Fruit fly (Drosophila melanogaster) whole organism, prepupa: ENCODE measurements around the gene kumpel.

Source experiments
- CG10631 ChIP-seq: fragments of 200-800 bp; sonication (Bioruptor generic); optimal IDR thresholded peaks from 2 replicates; lab custom pipeline; 2016; ENCODE audit warnings: missing biosample characterization, missing genetic modification characterization
- Smox ChIP-seq: fragments of 200-800 bp; sonication (Bioruptor generic); optimal IDR thresholded peaks from 3 replicates; lab custom pipeline; 2016; ENCODE audit warnings: missing biosample characterization, missing genetic modification characterization

DNA sequence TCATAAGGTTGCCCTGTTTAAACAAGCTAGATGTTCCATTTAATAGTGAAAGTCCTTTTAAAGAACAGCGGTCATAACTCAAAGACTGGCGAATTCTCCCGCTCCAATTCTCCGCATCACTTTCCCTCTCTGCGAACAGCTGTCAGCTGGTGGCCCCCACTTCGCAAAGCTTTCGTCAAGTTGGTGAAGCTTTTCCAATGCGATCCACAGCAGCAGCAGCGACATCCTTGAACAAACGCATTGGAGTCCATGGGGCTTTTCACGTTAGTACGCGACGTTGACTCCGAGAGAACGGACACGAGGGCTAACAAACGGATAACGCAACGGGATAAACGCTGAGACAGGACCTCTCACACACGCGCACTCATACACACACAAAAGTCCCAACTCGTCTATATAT is 63.0 kb downstream of the kumpel start, which contains the start of gene fid:
- no peak for TF ChIP-seq CG10631 (GFP tag; lab: Kevin White, UChicago)
- TF ChIP-seq Smox (GFP tag; lab: Kevin White, UChicago), result no peak
